Fruit fly (Drosophila melanogaster): ENCODE data around the gene CG4238.
A peak's percentile ranks its signal among the peaks of the same experiment; 100 is the strongest.

The CG4238 gene

DNA sequence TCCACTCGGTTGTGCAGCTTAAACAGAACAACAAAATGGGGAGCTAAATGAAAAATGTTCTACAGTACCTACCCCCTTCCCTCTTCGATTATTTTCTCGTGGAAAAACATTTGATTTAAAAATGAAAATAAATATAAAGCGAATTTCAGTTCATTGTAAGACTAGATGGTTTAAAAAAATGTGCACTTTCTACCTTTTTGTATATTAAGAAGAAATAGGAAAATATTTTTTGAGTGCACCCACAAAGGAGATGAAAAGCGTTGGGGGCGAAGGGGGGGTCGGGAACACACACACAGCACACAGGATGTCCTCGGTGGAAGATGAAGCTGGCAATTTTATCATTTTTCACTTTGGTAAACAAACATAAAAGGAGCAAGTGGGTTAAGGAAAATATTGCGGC is 13.2 kb downstream of the CG4238 start:
- TF ChIP-seq CG17801 (GFP tag; optimal IDR thresholded peaks at IDR 0.05; ENCODE audit: partially characterized antibody): no peak

DNA sequence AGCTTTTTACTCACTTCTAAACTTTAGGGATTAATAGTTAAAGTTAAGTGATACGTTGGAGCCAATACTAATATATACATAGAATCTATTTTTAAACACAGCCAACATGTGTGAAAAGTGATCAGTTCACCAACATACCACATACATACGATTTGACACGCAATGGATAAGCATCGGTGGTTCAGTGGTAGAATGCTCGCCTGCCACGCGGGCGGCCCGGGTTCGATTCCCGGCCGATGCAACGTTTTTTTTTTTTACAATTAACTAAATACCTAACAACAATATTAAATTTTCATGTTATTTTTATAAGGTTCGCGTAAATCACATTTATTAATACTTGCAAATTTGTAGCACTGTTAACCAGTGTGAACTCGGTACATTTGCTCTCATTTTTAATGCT is 21.9 kb downstream of the CG4238 start:
- no peak for TF ChIP-seq CG17801 (GFP tag; optimal IDR thresholded peaks at IDR 0.05; ENCODE audit: partially characterized antibody)

DNA sequence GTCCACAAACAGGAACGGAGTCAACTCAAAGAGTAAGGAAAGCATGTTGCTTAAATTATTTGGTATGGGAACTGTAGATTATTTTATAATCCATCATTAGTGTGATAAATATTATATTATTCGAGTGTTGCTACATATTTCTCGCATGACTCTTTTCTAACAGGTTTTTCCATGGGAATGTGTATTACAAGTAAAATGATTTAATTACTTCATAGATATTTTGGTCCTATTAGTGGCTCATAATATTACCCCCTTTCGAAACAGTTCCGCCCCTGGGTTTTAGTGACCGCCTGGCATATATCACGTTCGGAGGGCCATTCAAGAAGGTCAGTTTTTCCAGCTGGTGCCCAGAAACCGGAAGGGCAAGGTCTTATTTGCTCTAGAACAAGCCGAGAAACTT is 22.4 kb downstream of the CG4238 start:
- peak; percentile 34 for TF ChIP-seq CG17801 (GFP tag; optimal IDR thresholded peaks at IDR 0.05; ENCODE audit: partially characterized antibody)

DNA sequence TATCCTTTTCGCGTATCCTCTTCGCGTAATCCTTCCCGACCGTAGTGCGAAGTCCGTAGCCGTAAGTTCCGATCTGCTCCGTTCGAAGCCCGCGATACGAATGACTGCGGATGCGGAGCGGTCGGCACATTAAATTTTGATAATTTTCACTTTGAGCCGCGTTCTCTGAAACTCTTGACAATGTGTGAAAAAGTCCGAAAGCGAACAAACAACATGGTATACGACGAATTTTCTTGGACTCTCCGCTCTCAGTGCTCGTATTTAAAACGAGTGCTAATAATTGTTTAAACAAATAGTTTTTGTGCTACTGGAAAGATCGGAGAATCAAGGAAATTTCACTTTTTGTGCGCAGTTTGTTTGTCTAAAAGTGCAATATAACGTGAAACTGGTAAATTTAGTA is 26.3 kb downstream of the CG4238 start, which contains the start of gene CG42296:
Gene CG42296 (minus strand): TSS at position 101 of the 400 bp plus-strand sequence.
- TF ChIP-seq CG17801 (GFP tag; optimal IDR thresholded peaks at IDR 0.05; ENCODE audit: partially characterized antibody): no peak

DNA sequence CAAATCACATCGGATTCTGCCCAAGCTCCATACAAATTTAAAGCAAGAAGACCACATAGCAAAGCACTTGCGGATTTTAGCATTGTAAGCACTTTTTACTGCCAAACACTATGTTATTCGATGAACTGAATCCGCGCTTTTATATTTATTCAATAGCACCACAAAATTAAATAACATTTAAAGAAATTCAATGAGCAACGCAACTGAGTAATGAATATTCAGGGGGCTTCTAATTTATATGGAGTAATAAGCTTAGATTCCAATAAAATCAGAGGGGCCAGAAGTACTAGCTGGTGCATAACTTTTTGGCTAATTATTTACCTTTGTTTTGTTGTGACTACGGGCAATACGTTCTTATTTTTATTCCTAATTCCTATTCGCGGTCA is 27.5 kb downstream of the CG4238 start, which contains the start of gene lectin-22C:
Gene lectin-22C (minus strand): TSS at position 101 of the 386 bp plus-strand sequence.
- no peak for TF ChIP-seq CG17801 (GFP tag; optimal IDR thresholded peaks at IDR 0.05; ENCODE audit: partially characterized antibody)

DNA sequence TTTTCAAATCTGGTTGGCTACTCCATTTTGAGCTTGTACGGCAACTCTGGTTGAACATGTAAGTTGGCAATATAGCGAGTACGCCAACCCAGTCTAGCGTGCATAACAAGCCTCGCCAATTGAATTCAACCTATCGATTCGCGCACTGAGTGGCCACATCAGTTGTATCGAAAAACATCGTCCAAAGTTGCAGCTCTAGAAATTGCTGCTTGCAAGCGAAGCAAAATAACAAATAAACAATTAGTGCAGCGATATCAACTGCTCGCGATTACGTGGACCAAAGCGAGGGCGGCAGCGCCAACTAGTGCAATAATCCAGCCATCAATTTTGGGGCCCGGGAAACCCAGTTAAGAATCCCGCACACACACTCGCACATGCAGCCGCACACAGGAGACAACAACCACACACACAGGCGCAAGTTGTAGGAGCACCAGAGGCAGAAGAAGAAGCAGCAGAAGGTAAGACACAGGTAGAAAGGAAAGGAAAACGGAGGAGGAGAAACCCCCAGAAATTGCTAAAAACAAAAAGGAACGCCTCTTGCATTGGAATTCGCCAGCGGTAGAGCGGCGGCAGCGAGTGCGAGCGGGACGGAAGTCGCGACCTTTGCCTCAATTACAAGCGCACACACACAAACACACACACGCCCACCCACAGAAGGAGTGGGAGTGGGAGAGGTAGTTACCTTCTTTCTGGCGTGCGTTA is 28.0 kb downstream of the CG4238 start:
- TF ChIP-seq CG17801 (GFP tag; optimal IDR thresholded peaks at IDR 0.05; ENCODE audit: partially characterized antibody): peak; percentile 14

DNA sequence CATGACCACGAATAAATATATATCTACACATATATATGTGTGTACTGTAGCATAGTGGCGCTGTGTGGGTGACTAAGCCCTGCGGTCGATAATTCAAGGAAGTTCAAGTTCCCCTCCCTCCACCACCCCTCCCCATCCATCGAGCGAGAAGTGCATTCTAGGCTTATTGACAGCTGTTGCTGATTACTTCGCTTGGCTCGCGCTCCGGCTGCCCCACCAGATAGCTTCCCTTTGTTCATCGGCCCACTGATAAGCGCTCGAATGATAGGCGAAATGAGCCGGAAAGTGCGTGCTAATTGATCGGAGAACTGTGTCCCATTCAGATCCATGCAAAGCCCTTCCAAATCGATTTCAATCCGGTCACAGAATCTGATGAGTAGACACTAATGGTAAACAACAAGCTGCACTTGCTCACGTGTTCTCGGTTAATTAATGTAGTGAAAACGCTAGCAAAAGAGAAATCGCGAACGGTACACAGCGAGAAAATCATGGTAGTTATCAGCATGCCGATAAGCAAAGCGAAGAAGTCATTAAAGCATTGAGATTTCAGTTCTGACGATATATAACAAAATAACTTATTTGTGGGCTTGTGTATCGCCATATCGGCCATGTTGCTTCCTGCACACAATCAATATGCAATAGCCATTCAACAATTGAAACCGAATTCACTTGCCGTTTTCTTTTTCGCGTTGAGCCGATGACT is 28.7 kb downstream of the CG4238 start:
- peak; percentile 33 for TF ChIP-seq CG17801 (GFP tag; optimal IDR thresholded peaks at IDR 0.05; ENCODE audit: partially characterized antibody)

DNA sequence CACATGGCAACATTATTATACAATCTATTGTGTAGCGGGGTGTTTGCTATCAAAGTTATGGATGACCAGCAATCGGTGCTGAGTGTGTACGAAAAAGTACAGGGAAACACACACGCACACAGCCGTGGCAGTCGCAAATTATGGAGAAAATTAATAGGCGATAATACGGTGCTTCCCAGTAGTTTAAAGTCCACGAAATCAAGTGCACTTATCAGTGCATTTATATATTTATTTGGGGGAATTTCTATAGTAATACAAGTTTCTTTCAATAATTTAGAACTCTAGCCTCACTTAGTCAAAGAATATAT is 29.3 kb downstream of the CG4238 start:
- TF ChIP-seq CG17801 (GFP tag; optimal IDR thresholded peaks at IDR 0.05; ENCODE audit: partially characterized antibody): no peak

DNA sequence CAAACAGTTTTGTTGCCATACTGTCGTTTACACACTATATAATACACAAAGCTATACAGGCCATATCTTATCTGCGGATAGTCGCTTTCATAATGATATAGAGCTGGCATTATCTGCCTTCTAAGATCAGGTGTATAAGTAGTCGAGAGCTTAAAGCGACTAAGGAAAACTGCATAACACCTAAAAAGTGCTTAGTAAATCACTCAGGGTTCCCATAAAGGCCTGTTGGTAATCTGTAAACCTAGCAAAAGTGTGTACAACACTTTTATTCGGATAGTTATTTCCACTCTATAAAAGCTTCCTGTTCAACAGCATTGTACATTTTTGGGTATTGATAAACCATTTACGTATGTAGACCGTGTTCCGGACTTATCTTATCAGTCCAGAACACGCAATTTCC is 29.8 kb downstream of the CG4238 start:
- no peak for TF ChIP-seq CG17801 (GFP tag; optimal IDR thresholded peaks at IDR 0.05; ENCODE audit: partially characterized antibody)

DNA sequence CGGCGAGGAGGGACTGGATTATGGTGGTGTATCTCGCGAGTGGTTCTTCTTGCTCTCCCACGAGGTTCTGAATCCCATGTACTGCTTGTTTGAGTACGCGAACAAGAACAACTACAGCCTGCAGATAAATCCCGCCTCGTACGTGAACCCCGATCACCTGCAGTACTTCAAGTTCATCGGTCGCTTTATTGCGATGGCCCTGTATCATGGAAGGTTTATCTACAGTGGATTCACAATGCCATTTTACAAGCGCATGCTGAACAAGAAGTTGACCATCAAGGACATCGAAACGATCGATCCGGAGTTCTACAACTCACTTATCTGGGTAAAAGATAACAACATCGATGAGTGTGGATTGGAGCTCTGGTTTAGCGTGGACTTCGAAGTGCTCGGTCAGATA is 32.4 kb downstream of the CG4238 start:
- no peak for TF ChIP-seq CG17801 (GFP tag; optimal IDR thresholded peaks at IDR 0.05; ENCODE audit: partially characterized antibody)

DNA sequence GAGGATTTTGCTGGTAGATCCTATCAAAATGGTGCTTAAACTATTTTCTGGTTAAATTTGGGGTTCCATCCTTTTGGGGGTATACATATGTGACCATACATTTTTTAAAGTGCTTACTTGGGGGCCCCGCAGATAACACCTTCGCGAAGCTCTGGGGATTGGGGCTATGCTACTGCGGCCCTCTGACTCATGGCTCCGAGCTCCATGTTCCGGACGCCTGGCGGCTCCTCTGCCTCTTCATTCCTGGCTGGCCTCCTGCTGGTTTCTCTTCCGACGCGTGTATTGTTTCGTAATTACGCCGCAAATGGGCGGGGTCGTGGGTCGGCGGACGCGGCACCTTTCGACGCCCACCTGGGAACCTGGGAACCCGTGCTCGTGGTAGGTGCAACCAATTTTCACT is 35.2 kb downstream of the CG4238 start:
- TF ChIP-seq CG17801 (GFP tag; optimal IDR thresholded peaks at IDR 0.05; ENCODE audit: partially characterized antibody): no peak

DNA sequence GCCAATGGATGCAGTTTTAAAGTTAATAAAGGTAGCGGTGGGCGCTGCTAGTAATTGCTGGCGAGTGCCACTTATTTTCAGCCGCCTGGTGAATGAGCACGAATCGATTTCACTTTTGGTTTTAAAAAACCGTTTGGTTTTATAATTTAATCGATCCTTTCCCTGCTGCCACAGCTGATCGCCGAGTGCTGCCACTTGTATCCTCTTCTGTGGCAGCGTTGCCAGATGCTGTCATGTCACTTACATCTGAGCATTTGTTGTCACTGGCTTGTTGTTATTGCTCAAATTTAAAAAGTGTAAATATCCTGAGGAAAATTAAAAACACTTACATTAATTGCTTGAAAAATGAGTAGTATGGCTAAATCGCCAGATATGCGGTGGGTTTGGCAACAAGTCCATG is 35.6 kb downstream of the CG4238 start, which contains the start of gene Kebab:
Gene Kebab (plus strand): TSS at position 230 of the 400 bp plus-strand sequence.
- no peak for TF ChIP-seq CG17801 (GFP tag; optimal IDR thresholded peaks at IDR 0.05; ENCODE audit: partially characterized antibody)

DNA sequence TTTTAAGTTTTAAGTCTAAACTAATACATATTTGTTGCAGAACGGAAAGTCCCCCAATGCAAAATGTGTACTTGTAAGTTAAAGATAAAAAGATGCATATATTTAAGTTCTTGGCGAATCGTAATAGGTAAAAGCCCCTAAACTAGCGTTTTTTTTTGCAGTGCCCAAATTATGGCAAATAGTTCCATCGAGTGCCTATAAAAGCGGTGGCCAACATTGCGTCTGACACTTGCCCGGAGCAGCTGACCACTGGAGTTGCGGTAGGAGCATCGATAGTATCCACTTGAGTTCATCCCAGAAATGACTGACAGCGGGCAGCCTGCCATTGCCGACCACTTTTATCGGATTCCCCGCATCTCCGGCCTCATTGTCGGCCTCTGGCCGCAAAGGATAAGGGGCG is 44.6 kb downstream of the CG4238 start, which contains the start of gene Or22c:
Gene Or22c (plus strand): TSS at position 301 of the 400 bp plus-strand sequence.
- no peak for TF ChIP-seq CG17801 (GFP tag; optimal IDR thresholded peaks at IDR 0.05; ENCODE audit: partially characterized antibody)

DNA sequence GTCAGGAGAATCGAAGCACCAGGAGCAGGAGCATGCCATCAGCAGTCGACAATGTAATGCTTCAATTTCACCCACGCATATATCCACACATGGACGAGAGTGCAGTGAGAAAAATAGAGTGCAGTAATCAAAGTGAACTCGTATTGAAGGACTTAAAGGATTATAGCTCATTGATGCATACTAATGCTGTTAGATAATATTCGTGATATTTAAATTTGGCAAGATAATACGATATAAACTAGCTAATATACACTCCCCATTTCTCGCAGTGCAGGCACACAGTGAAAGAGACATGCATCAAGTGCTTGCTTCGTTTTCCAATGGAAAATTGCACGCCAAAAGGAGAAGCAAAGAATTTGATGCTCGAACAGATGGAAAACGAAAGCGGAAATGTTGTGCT is 63.3 kb downstream of the CG4238 start:
- no peak for TF ChIP-seq CG17801 (GFP tag; optimal IDR thresholded peaks at IDR 0.05; ENCODE audit: partially characterized antibody)

DNA sequence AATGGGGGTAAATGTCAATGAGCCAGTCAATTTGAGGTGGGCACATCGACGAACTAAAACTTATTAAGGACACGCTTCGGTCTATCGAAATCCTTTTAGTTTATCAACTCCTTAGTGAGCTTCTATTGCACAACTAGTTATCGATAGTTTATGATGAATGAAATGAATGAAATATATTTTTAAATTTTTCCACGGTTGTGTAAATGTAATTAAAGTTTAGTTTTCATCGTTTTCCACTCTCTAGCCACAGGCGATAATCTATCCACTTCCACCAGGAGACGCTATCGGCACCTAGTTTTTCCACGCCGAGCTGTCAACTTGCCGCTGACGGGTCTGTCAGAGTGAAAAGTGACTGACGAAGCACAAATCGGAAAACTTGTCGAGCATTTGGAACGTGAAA is 70.0 kb downstream of the CG4238 start, which contains the start of gene CG12674:
Gene CG12674 (plus strand): TSS at position 301 of the 400 bp plus-strand sequence.
- TF ChIP-seq CG17801 (GFP tag; optimal IDR thresholded peaks at IDR 0.05; ENCODE audit: partially characterized antibody): no peak
